Worm (Caenorhabditis elegans) whole organism, young adult: ENCODE measurements around the gene lido-5.

ENCODE experiments used
- F37B4.10 ChIP-seq: fragments of 200-800 bp; sonication (Bioruptor generic); IDR thresholded peaks from 2 replicates; pipeline ENCODE4 v1.3.6; 2022; ENCODE audit warnings: missing genetic modification characterization, missing compliant biosample characterization
- ama-1 ChIP-seq, 3 experiments: fragments of 150-350 bp in 1 of 3; sonication (generic microtip) in 2 of 3; optimal IDR thresholded peaks; 2 replicates each; lab custom pipeline; 2014 to 2018; ENCODE audit warnings: missing biosample characterization in 2 of 3, missing genetic modification characterization in 2 of 3, missing genetic modification reagents in 2 of 3
- aptf-2 ChIP-seq: fragments of 200-800 bp; sonication (Bioruptor generic); conservative IDR thresholded peaks from 2 replicates; pipeline ENCODE4 v1.3.6; 2022; ENCODE audit warnings: missing genetic modification reagents, missing genetic modification characterization, missing compliant biosample characterization
- aptf-3 ChIP-seq: fragments of 200-800 bp; sonication (Bioruptor generic); IDR thresholded peaks from 2 replicates; pipeline ENCODE4 v1.3.6; 2022; ENCODE audit warnings: missing genetic modification characterization, missing compliant biosample characterization
- ceh-91 ChIP-seq: fragments of 200-800 bp; sonication (Bioruptor generic); IDR thresholded peaks from 2 replicates; pipeline ENCODE4 v1.3.6; 2022; ENCODE audit warnings: missing genetic modification reagents, missing genetic modification characterization, missing compliant biosample characterization
- lin-35 ChIP-seq, 3 experiments: fragments of 150-350 bp in 2 of 3; sonication (generic microtip) in 1 of 3; optimal IDR thresholded peaks; 2 replicates each; lab custom pipeline; 2014 to 2018; ENCODE audit warnings: missing biosample characterization in 3 of 3, missing genetic modification characterization in 3 of 3, missing genetic modification reagents in 3 of 3
- lir-1 ChIP-seq: fragments of 200-800 bp; sonication (Bioruptor generic); conservative IDR thresholded peaks from 2 replicates; pipeline ENCODE4 v1.3.6; 2022; ENCODE audit warnings: missing genetic modification reagents, missing genetic modification characterization, missing compliant biosample characterization
- unc-62 ChIP-seq: fragments of 150-350 bp; optimal IDR thresholded peaks from 2 replicates; lab custom pipeline; 2014; ENCODE audit warnings: missing biosample characterization, missing genetic modification reagents, missing genetic modification characterization

DNA sequence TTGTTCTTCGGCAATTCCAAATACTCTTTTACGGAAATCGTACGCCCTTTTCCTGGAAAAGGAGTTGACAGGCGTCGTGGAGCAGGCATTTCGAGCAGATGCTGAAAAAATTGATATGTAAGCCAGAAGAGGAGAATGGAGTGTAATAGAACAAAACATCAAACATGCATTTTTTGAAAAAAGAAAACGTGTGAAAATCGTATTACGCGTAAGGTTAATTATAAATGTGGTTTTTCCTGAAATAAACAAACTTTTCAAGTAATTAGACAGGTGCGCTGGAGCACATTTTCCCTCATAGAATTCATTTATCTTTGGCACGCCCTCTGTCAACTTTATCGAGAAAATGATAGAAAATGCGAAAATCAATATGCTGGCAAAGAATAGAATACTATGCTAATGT lies 4.6 kb upstream of the lido-5 start, which contains the start of gene lido-6:
- no peak for TF ChIP-seq ama-1 (optimal IDR thresholded peaks at IDR 0.05; lab: Kevin White, UChicago)
- TF ChIP-seq ama-1 (GFP tag; optimal IDR thresholded peaks at IDR 0.05; lab: Kevin White, UChicago), result no peak
- TF ChIP-seq aptf-2, result no peak
- TF ChIP-seq F37B4.10 (GFP tag; lab: Robert Waterston, UW), result no peak
- no peak for TF ChIP-seq lir-1
- TF ChIP-seq lin-35 (GFP tag; optimal IDR thresholded peaks at IDR 0.05; lab: Kevin White, UChicago), result no peak
- TF ChIP-seq aptf-3 (GFP tag; lab: Robert Waterston, UW), result no peak
- no peak for TF ChIP-seq unc-62 (GFP tag; lab: Kevin White, UChicago)
- no peak for TF ChIP-seq ceh-91 (GFP tag; lab: Robert Waterston, UW)
